Fruit fly (Drosophila melanogaster): Measurements from ENCODE around the gene CG14022.

DNA sequence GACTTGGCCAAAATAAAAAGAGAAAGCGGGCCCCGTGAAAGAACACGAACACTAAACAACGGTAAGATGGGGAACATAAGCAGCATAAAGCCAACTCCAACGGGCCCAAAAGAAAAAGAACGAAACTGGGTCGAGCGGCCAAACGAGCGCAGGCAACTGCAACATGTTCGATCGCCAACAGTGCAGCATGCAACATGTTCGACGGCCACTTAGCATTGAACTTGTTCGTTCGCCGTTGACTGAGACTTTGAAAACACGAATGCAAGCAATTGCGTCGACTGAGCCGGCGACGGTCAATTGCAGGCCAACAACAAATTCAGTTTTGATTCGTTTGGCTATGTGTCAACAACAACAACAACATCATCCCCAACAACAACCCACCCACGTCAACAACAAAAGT is 40.0 kb downstream of the CG14022 start, which contains the start of gene vri:
- no peak for TF ChIP-seq CG8478 (optimal IDR thresholded peaks at IDR 0.05)
- no peak for TF ChIP-seq usp (GFP tag; optimal IDR thresholded peaks at IDR 0.05)

All from whole organism.